Worm (Caenorhabditis elegans): ENCODE results near the gene egg-3.
"Not testable (repeated sequence)": the region's sequence is repeated elsewhere in the genome, so short reads cannot be mapped to it uniquely, and the experiment has no call there.

- TF ChIP-seq ztf-29 (GFP tag; IDR thresholded peaks at IDR 0.05); T22C8.4 (GFP tag; IDR thresholded peaks at IDR 0.05); tab-1 (GFP tag; IDR thresholded peaks at IDR 0.05); flt-1 (GFP tag; IDR thresholded peaks at IDR 0.05); ztf-23 (GFP tag; IDR thresholded peaks at IDR 0.05); klf-2 (GFP tag; conservative IDR thresholded peaks at IDR 0.05): not testable (repeated sequence)
Observed at ce11 chrII:10922874-10923273, 38.6 kb upstream of the egg-3 start, which contains the start of gene Y19D2B.1.

Measured in whole organism, midembryonic.